Worm (Caenorhabditis elegans): ENCODE results near the gene C24H11.2.
"Not testable (repeated sequence)": the region's sequence is repeated elsewhere in the genome, so short reads cannot be mapped to it uniquely, and the experiment has no call there.

Gene C24H11.2

DNA sequence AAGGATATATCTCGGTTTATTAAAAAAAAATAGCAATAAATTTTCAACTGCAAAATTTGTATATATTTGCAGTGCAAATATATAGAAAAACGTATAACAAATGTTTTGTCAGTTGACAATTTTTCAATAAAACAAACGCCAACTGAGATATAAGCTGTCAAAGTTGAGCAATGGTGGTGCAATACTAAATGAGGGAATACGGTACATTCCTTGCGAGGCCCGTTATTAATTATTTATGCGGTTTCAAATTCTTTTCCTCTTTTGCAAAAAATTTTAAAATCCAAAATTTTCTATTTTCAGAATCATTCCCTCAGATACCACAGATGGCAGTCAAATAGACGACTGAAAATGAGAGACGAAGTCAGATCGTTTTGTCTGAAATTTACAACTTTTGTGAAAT, 3.3 kb upstream of the C24H11.2 start, which contains the start of gene twk-39:
Gene twk-39 (plus strand): TSS at position 301 of the 400 bp plus-strand sequence.
- TF ChIP-seq mep-1 (tag; optimal IDR thresholded peaks at IDR 0.05) (no peak), zip-8 (tag; optimal IDR thresholded peaks at IDR 0.05) (no peak), mls-2 (tag; optimal IDR thresholded peaks at IDR 0.05) (no peak), mab-5 (tag; optimal IDR thresholded peaks at IDR 0.05) (no peak), unc-120 (tag; optimal IDR thresholded peaks at IDR 0.05; ENCODE audit: poor library complexity, severe bottlenecking) (no peak), elt-1 (tag; optimal IDR thresholded peaks at IDR 0.05; ENCODE audit: borderline replicate concordance, insufficient read depth) (no peak), elt-3 (tag; optimal IDR thresholded peaks at IDR 0.05) (no peak), nhr-2 (tag; optimal IDR thresholded peaks at IDR 0.05) (no peak), lin-32 (GFP tag; optimal IDR thresholded peaks at IDR 0.05) (no peak)

ce11 chrIII:11794389-11794788, 2.2 kb upstream of the C24H11.2 start:
- no peak for TF ChIP-seq zip-8 (tag; optimal IDR thresholded peaks at IDR 0.05)
- TF ChIP-seq blmp-1 (tag; optimal IDR thresholded peaks at IDR 0.05) = no peak
- TF ChIP-seq sptf-1 (tag; optimal IDR thresholded peaks at IDR 0.05) = peak; percentile 4

- TF ChIP-seq lin-32 (GFP tag; optimal IDR thresholded peaks at IDR 0.05) (no peak), unc-39 (tag; optimal IDR thresholded peaks at IDR 0.05) (no peak), mab-5 (tag; optimal IDR thresholded peaks at IDR 0.05) (no peak), blmp-1 (tag; optimal IDR thresholded peaks at IDR 0.05) (no peak), mep-1 (tag; optimal IDR thresholded peaks at IDR 0.05) (no peak), drap-1 (GFP tag; optimal IDR thresholded peaks at IDR 0.05) (no peak), ztf-11 (tag; optimal IDR thresholded peaks at IDR 0.05) (no peak), lin-13 (tag; optimal IDR thresholded peaks at IDR 0.05) (no peak), M03D4.4 (tag; optimal IDR thresholded peaks at IDR 0.05) (no peak), flh-1 (GFP tag; optimal IDR thresholded peaks at IDR 0.05) (no peak), tbx-8 (GFP tag; optimal IDR thresholded peaks at IDR 0.05) (no peak), mls-2 (tag; optimal IDR thresholded peaks at IDR 0.05) (no peak), ceh-43 (GFP tag; optimal IDR thresholded peaks at IDR 0.05) (no peak), zip-8 (tag; optimal IDR thresholded peaks at IDR 0.05) (no peak), sptf-1 (tag; optimal IDR thresholded peaks at IDR 0.05) (no peak), pha-4 (tag; optimal IDR thresholded peaks at IDR 0.05) (no peak), ceh-39 (tag; optimal IDR thresholded peaks at IDR 0.05) (no peak)
Observed at ce11 chrIII:11789480-11789879, 2.7 kb downstream of the C24H11.2 start.

DNA sequence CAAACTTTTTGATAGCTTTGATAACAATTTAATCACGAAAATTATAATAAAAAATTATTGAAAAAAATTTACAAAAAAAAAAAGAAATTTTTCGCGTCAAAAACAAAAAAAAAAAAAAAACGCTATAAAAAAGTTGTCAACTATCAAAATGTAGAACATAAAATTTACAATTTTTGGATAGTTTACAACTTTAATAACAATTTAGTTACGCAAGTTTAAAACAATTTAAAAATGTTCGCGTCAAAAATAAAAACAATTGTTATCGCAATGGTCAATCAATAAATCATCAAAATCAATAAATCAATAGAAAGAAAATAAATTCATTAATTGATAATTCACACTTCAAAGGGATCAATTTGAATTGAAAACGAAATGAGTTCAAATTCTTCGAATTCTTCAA, 4.8 kb downstream of the C24H11.2 start, which contains the start of gene C24H11.1:
Gene C24H11.1 (plus strand): TSS at position 301 of the 400 bp plus-strand sequence.
- TF ChIP-seq ceh-83 (GFP tag; optimal IDR thresholded peaks at IDR 0.05); mep-1 (tag; optimal IDR thresholded peaks at IDR 0.05); sem-2 (GFP tag; optimal IDR thresholded peaks at IDR 0.05): not testable (repeated sequence)

DNA sequence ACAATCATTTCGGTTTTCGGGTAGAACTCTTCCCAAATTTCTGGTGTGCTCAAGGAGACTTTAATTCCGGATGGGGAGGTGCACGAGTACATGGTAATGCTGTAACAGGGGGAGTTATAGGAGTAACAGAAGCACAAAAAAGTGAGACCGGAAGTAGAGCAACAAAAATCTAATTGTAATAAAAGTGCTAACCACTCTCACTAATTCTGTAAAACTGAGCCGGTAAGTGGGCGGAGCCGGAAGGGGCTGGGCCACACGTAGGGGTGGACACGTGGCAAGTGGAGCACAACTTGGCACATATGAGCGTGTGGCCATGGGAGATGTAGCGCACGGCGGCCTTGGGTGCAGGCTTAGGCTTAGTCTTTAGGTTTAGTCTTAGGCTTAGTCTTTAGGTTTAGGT, 6.2 kb downstream of the C24H11.2 start, which contains the start of gene tbx-38:
Gene tbx-38 (minus strand): TSS at position 101 of the 400 bp plus-strand sequence.
- TF ChIP-seq ceh-83 (GFP tag; optimal IDR thresholded peaks at IDR 0.05) (no peak), lsy-2 (tag; optimal IDR thresholded peaks at IDR 0.05) (no peak), unc-120 (tag; optimal IDR thresholded peaks at IDR 0.05; ENCODE audit: poor library complexity, severe bottlenecking) (no peak), pha-4 (tag; optimal IDR thresholded peaks at IDR 0.05) (no peak), sem-2 (GFP tag; optimal IDR thresholded peaks at IDR 0.05) (no peak), mep-1 (tag; optimal IDR thresholded peaks at IDR 0.05) (no peak), tbx-8 (GFP tag; optimal IDR thresholded peaks at IDR 0.05) (no peak), nhr-12 (tag; optimal IDR thresholded peaks at IDR 0.05) (no peak), bed-3 (GFP tag; optimal IDR thresholded peaks at IDR 0.05) (no peak), lin-32 (GFP tag; optimal IDR thresholded peaks at IDR 0.05) (no peak), M03D4.4 (tag; optimal IDR thresholded peaks at IDR 0.05) (no peak), nhr-2 (tag; optimal IDR thresholded peaks at IDR 0.05) (no peak), nhr-237 (tag; optimal IDR thresholded peaks at IDR 0.05) (no peak), ceh-43 (GFP tag; optimal IDR thresholded peaks at IDR 0.05) (no peak), drap-1 (GFP tag; optimal IDR thresholded peaks at IDR 0.05) (no peak), zip-8 (tag; optimal IDR thresholded peaks at IDR 0.05) (no peak), unc-39 (tag; optimal IDR thresholded peaks at IDR 0.05) (no peak)

- TF ChIP-seq unc-39 (tag; optimal IDR thresholded peaks at IDR 0.05) (no peak), ces-1 (GFP tag; optimal IDR thresholded peaks at IDR 0.05) (no peak), mep-1 (tag; optimal IDR thresholded peaks at IDR 0.05) (no peak), sptf-1 (tag; optimal IDR thresholded peaks at IDR 0.05) (no peak), hlh-1 (tag; optimal IDR thresholded peaks at IDR 0.05) (no peak), flh-1 (GFP tag; optimal IDR thresholded peaks at IDR 0.05) (no peak), unc-120 (tag; optimal IDR thresholded peaks at IDR 0.05; ENCODE audit: poor library complexity, severe bottlenecking) (no peak), ham-2 (GFP tag; optimal IDR thresholded peaks at IDR 0.05) (no peak), ceh-83 (GFP tag; optimal IDR thresholded peaks at IDR 0.05) (no peak), elt-1 (tag; optimal IDR thresholded peaks at IDR 0.05; ENCODE audit: borderline replicate concordance, insufficient read depth) (no peak), mls-2 (tag; optimal IDR thresholded peaks at IDR 0.05) (no peak)
Observed at ce11 chrIII:11781800-11782199, 10.3 kb downstream of the C24H11.2 start, which contains the start of gene srd-74. srd-74 (plus strand) TSS chrIII:11782100.

Measured in whole organism, mixed stage, embryonic.